Worm (Caenorhabditis elegans) whole organism, L2 larva: ENCODE results near the gene Y116F11B.6.

Source experiments
- F13H6.1 ChIP-seq: sonication (generic microtip); optimal IDR thresholded peaks from 2 replicates; lab custom pipeline; 2016; ENCODE audit warnings: missing genetic modification characterization, missing compliant biosample characterization
- egl-27 ChIP-seq: sonication (generic microtip); optimal IDR thresholded peaks from 3 replicates; lab custom pipeline; 2017; ENCODE audit warnings: missing biosample characterization, missing genetic modification reagents, missing genetic modification characterization
- lsy-2 ChIP-seq, 2 experiments: fragments of 150-350 bp in 1 of 2; sonication (generic microtip) in 1 of 2; optimal IDR thresholded peaks; 2 replicates each; lab custom pipeline; 2014 to 2017; ENCODE audit warnings: missing biosample characterization in 2 of 2, missing genetic modification characterization in 2 of 2
- nhr-12 ChIP-seq: fragments of 150-350 bp; optimal IDR thresholded peaks from 2 replicates; lab custom pipeline; 2014; ENCODE audit warnings: missing biosample characterization, missing genetic modification characterization
- nhr-129 ChIP-seq: fragments of 150-350 bp; optimal IDR thresholded peaks from 2 replicates; lab custom pipeline; 2014; ENCODE audit warnings: missing biosample characterization, missing genetic modification characterization
- zag-1 ChIP-seq: fragments of 150-350 bp; optimal IDR thresholded peaks from 2 replicates; lab custom pipeline; 2014; ENCODE audit warnings: missing biosample characterization, missing genetic modification characterization

ce11 chrV:19805548-19805947 is 40.2 kb downstream of the Y116F11B.6 start:
- no peak for TF ChIP-seq nhr-129 (tag; lab: Kevin White, UChicago)
- no peak for TF ChIP-seq lsy-2 (tag; optimal IDR thresholded peaks at IDR 0.05; lab: Kevin White, UChicago)
- TF ChIP-seq zag-1 = no peak
- no peak for TF ChIP-seq F13H6.1 (tag; lab: Kevin White, UChicago)
- TF ChIP-seq egl-27 (tag; lab: Kevin White, UChicago) = no peak
- no peak for TF ChIP-seq nhr-12 (tag; lab: Kevin White, UChicago)
